Fruit fly (Drosophila melanogaster) whole organism, wandering third instar larva: ENCODE data around the gene Cdc50.

Experiments
- Abd-B ChIP-seq: fragments of >200 bp; optimal IDR thresholded peaks from 2 replicates; lab custom pipeline; 2017; ENCODE audit warnings: missing biosample characterization, missing genetic modification characterization
- CG32264 ChIP-seq: fragments of 200-800 bp; sonication (Bioruptor generic); optimal IDR thresholded peaks from 2 replicates; lab custom pipeline; 2016; ENCODE audit warnings: missing biosample characterization, missing genetic modification characterization
- CG9705 ChIP-seq: fragments of 200-800 bp; sonication (Bioruptor generic); optimal IDR thresholded peaks from 2 replicates; lab custom pipeline; 2018; ENCODE audit warnings: missing biosample characterization, mild to moderate bottlenecking, missing genetic modification characterization
- Dif ChIP-seq: fragments of 200-275, 200-300 bp; sonication (Bioruptor generic); optimal IDR thresholded peaks from 2 replicates; lab custom pipeline; 2018; ENCODE audit warnings: missing biosample characterization, missing genetic modification characterization; ENCODE audit not compliant: partially characterized antibody
- GATAd ChIP-seq: sonication (Bioruptor generic); optimal IDR thresholded peaks from 2 replicates; lab custom pipeline; 2016; ENCODE audit warnings: missing biosample characterization, missing genetic modification characterization
- HLH106 ChIP-seq: fragments of 200-800 bp; optimal IDR thresholded peaks from 3 replicates; lab custom pipeline; 2019; ENCODE audit warnings: missing biosample characterization, mild to moderate bottlenecking, missing genetic modification characterization, moderate library complexity
- Hnf4 ChIP-seq: fragments of 200-800 bp; sonication (Bioruptor generic); optimal IDR thresholded peaks from 2 replicates; lab custom pipeline; 2016; ENCODE audit warnings: missing biosample characterization, mild to moderate bottlenecking, missing genetic modification characterization
- Hr78 ChIP-seq: fragments of >200 bp; optimal IDR thresholded peaks from 2 replicates; lab custom pipeline; 2017; ENCODE audit warnings: missing biosample characterization, missing genetic modification characterization
- Hr83 ChIP-seq: fragments of 200-300 bp; sonication (Bioruptor generic); optimal IDR thresholded peaks from 2 replicates; lab custom pipeline; 2016; ENCODE audit warnings: missing biosample characterization, mild to moderate bottlenecking, missing genetic modification characterization, moderate library complexity; ENCODE audit not compliant: poor library complexity, severe bottlenecking
- Jra ChIP-seq: sonication (Bioruptor generic); optimal IDR thresholded peaks from 2 replicates; lab custom pipeline; 2016; ENCODE audit warnings: missing biosample characterization, missing genetic modification characterization
- Myc ChIP-seq: fragments of >200 bp; optimal IDR thresholded peaks from 2 replicates; lab custom pipeline; 2017
- N ChIP-seq: fragments of >200 bp; optimal IDR thresholded peaks from 2 replicates; lab custom pipeline; 2018; ENCODE audit warnings: missing biosample characterization, missing external identifiers, missing genetic modification characterization
- OdsH ChIP-seq: fragments of 200-800 bp; sonication (Bioruptor generic); optimal IDR thresholded peaks from 2 replicates; lab custom pipeline; 2016; ENCODE audit warnings: missing biosample characterization, mild to moderate bottlenecking, missing genetic modification characterization
- Rel ChIP-seq, 2 experiments: fragments of 200-800 bp; sonication (Bioruptor generic) in 1 of 2; optimal IDR thresholded peaks; 2 replicates in 1 of 2; 3 replicates in 1 of 2; lab custom pipeline; 2016 to 2019; ENCODE audit warnings: mild to moderate bottlenecking in 2 of 2, missing biosample characterization in 2 of 2, missing genetic modification characterization in 2 of 2, moderate library complexity in 1 of 2
- Sp1 ChIP-seq: fragments of 200-800 bp; sonication (Bioruptor generic); optimal IDR thresholded peaks from 3 replicates; lab custom pipeline; 2019; ENCODE audit warnings: missing biosample characterization, mild to moderate bottlenecking, missing genetic modification characterization, moderate library complexity
- Vsx2 ChIP-seq: fragments of 200-300, 225-300 bp; sonication (Bioruptor generic); optimal IDR thresholded peaks from 2 replicates; lab custom pipeline; 2018; ENCODE audit warnings: missing biosample characterization, missing genetic modification characterization; ENCODE audit not compliant: partially characterized antibody
- br ChIP-seq: fragments of 200-800 bp; sonication (Bioruptor generic); optimal IDR thresholded peaks from 2 replicates; lab custom pipeline; 2016; ENCODE audit warnings: missing biosample characterization, missing genetic modification characterization
- brk ChIP-seq: fragments of 200-800 bp; sonication (Bioruptor generic); optimal IDR thresholded peaks from 2 replicates; lab custom pipeline; 2016; ENCODE audit warnings: missing biosample characterization, mild to moderate bottlenecking, missing genetic modification characterization
- dl ChIP-seq, 2 experiments: fragments of 175-275, 200-275 bp in 1 of 2; fragments of 200-275 bp in 1 of 2; sonication (Bioruptor generic); optimal IDR thresholded peaks; lab custom pipeline; 2018; ENCODE audit warnings: mild to moderate bottlenecking in 2 of 2, missing biosample characterization in 2 of 2, missing genetic modification characterization in 2 of 2, moderate library complexity in 2 of 2; ENCODE audit not compliant: partially characterized antibody in 2 of 2, insufficient read depth in 1 of 2
- dmrt93B ChIP-seq: fragments of 200-800 bp; sonication (Bioruptor generic); optimal IDR thresholded peaks from 2 replicates; lab custom pipeline; 2018; ENCODE audit warnings: missing biosample characterization, mild to moderate bottlenecking, missing genetic modification characterization
- ey ChIP-seq: fragments of 200-800 bp; sonication (Bioruptor generic); optimal IDR thresholded peaks from 2 replicates; lab custom pipeline; 2016; ENCODE audit warnings: missing biosample characterization, missing genetic modification characterization
- foxo ChIP-seq, 2 experiments: fragments of 200-800 bp; sonication (Bioruptor generic); optimal IDR thresholded peaks; 2 replicates in 1 of 2; 3 replicates in 1 of 2; lab custom pipeline; 2016 to 2017; ENCODE audit warnings: missing biosample characterization in 2 of 2, missing genetic modification characterization in 2 of 2
- fru ChIP-seq: fragments of 200-800 bp; sonication (Bioruptor generic); optimal IDR thresholded peaks from 3 replicates; lab custom pipeline; 2016; ENCODE audit warnings: missing biosample characterization, mild to moderate bottlenecking, missing genetic modification characterization
- h ChIP-seq: fragments of 200-800 bp; sonication (Bioruptor generic); optimal IDR thresholded peaks from 3 replicates; lab custom pipeline; 2016; ENCODE audit warnings: missing biosample characterization, mild to moderate bottlenecking, missing genetic modification characterization
- jim ChIP-seq: fragments of 175-275, 200-325 bp; sonication (Bioruptor generic); optimal IDR thresholded peaks from 2 replicates; lab custom pipeline; 2016; ENCODE audit warnings: missing biosample characterization, mild to moderate bottlenecking, missing genetic modification characterization
- lola ChIP-seq: fragments of >200 bp; optimal IDR thresholded peaks from 2 replicates; lab custom pipeline; 2017; ENCODE audit warnings: missing biosample characterization, missing genetic modification characterization
- psq ChIP-seq: fragments of 200-800 bp; sonication (Bioruptor generic); optimal IDR thresholded peaks from 3 replicates; lab custom pipeline; 2017; ENCODE audit warnings: missing biosample characterization, mild to moderate bottlenecking, missing genetic modification characterization, moderate library complexity
- rgr ChIP-seq: fragments of 200-800 bp; sonication (Bioruptor generic); optimal IDR thresholded peaks from 3 replicates; lab custom pipeline; 2016; ENCODE audit warnings: missing biosample characterization, mild to moderate bottlenecking, missing genetic modification characterization
- sv ChIP-seq: fragments of 200-800 bp; sonication (Bioruptor generic); optimal IDR thresholded peaks from 3 replicates; lab custom pipeline; 2016; ENCODE audit warnings: missing biosample characterization, missing genetic modification characterization
- tai ChIP-seq: sonication (Bioruptor generic); optimal IDR thresholded peaks from 2 replicates; lab custom pipeline; 2016; ENCODE audit warnings: missing biosample characterization, missing genetic modification characterization
- usp ChIP-seq: fragments of >200 bp; optimal IDR thresholded peaks from 2 replicates; lab custom pipeline; 2017; ENCODE audit warnings: missing biosample characterization, missing genetic modification characterization
- woc ChIP-seq: sonication (Bioruptor generic); optimal IDR thresholded peaks from 2 replicates; lab custom pipeline; 2016; ENCODE audit warnings: missing biosample characterization, mild to moderate bottlenecking, missing genetic modification characterization

Cdc50 gene

dm6 chrX:16441245-16441644, at the start of gene Cdc50, which contains the start of gene rngo:
Cdc50 (minus strand) TSS chrX:16441296.
rngo (plus strand) TSS chrX:16441433.
- TF ChIP-seq CG9705 (GFP tag; lab: Kevin White, UChicago): no peak
- TF ChIP-seq OdsH (GFP tag; lab: Kevin White, UChicago): peak; percentile 9
- peak; percentile 55 for TF ChIP-seq Sp1 (GFP tag; lab: Kevin White, UChicago)
- TF ChIP-seq rgr (GFP tag; lab: Kevin White, UChicago): peak; percentile 23
- TF ChIP-seq Vsx2: no peak
- no peak for TF ChIP-seq CG32264 (GFP tag; lab: Kevin White, UChicago)
- no peak for TF ChIP-seq Hr83 (GFP tag; lab: Kevin White, UChicago)
- TF ChIP-seq HLH106 (tag; lab: Kevin White, UChicago): peak; percentile 40
- TF ChIP-seq Rel (GFP tag; optimal IDR thresholded peaks at IDR 0.05; lab: Kevin White, UChicago): no peak
- peak; percentile 80 for TF ChIP-seq Rel (tag; optimal IDR thresholded peaks at IDR 0.05; lab: Kevin White, UChicago)
- no peak for TF ChIP-seq N (GFP tag; lab: Kevin White, UChicago)
- no peak for TF ChIP-seq tai (GFP tag; lab: Kevin White, UChicago)
- peak in 1 of 2 experiments; percentile 15 for TF ChIP-seq foxo (GFP tag; optimal IDR thresholded peaks at IDR 0.05; lab: Kevin White, UChicago)
- TF ChIP-seq sv (GFP tag; lab: Kevin White, UChicago): no peak
- peak; percentile 46 for TF ChIP-seq br (GFP tag; lab: Kevin White, UChicago)
- no peak for TF ChIP-seq usp
- peak; percentile 40 for TF ChIP-seq psq (GFP tag; lab: Kevin White, UChicago)
- peak; percentile 64 for TF ChIP-seq Jra (GFP tag; lab: Kevin White, UChicago)
- peak; percentile 79 for TF ChIP-seq h (GFP tag; lab: Kevin White, UChicago)
- TF ChIP-seq, all 38 proteins: peak for 10

dm6 chrX:16484533-16484932, 43.4 kb upstream of the Cdc50 start:
- TF ChIP-seq tai (GFP tag; lab: Kevin White, UChicago) (no peak), usp (no peak), Hr83 (GFP tag; lab: Kevin White, UChicago) (no peak), fru (no peak), OdsH (GFP tag; lab: Kevin White, UChicago) (no peak), lola (GFP tag; lab: Kevin White, UChicago) (no peak), dmrt93B (GFP tag; lab: Kevin White, UChicago) (no peak), CG9705 (GFP tag; lab: Kevin White, UChicago) (no peak), psq (GFP tag; lab: Kevin White, UChicago) (no peak)

dm6 chrX:16458551-16458950, 17.5 kb upstream of the Cdc50 start:
- peak; percentile 19 for TF ChIP-seq woc (GFP tag; lab: Kevin White, UChicago)
- TF ChIP-seq Abd-B: no peak

dm6 chrX:16456582-16456981, 15.5 kb upstream of the Cdc50 start:
- TF ChIP-seq Dif (GFP tag; lab: Kevin White, UChicago) (no peak), HLH106 (tag; lab: Kevin White, UChicago) (no peak), brk (GFP tag; lab: Kevin White, UChicago) (no peak), OdsH (GFP tag; lab: Kevin White, UChicago) (no peak), CG9705 (GFP tag; lab: Kevin White, UChicago) (no peak), Hr78 (no peak), jim (GFP tag; lab: Kevin White, UChicago) (no peak), N (GFP tag; lab: Kevin White, UChicago) (no peak), Hr83 (GFP tag; lab: Kevin White, UChicago) (no peak), Sp1 (GFP tag; lab: Kevin White, UChicago) (no peak), Myc (lab: Kevin White, UChicago) (no peak), dl (GFP tag; optimal IDR thresholded peaks at IDR 0.05; lab: Kevin White, UChicago; ENCODE audit: insufficient read depth in 1 of 2, partially characterized antibody in 2 of 2) (no peak), Jra (GFP tag; lab: Kevin White, UChicago) (no peak), CG32264 (GFP tag; lab: Kevin White, UChicago) (no peak), GATAd (GFP tag; lab: Kevin White, UChicago) (no peak)

dm6 chrX:16449316-16449715, 8.2 kb upstream of the Cdc50 start:
- TF ChIP-seq foxo (GFP tag; optimal IDR thresholded peaks at IDR 0.05; lab: Kevin White, UChicago) (no peak), Sp1 (GFP tag; lab: Kevin White, UChicago) (no peak), usp (no peak), psq (GFP tag; lab: Kevin White, UChicago) (no peak), Hnf4 (no peak), Dif (GFP tag; lab: Kevin White, UChicago) (no peak), fru (no peak), Hr83 (GFP tag; lab: Kevin White, UChicago) (no peak), ey (GFP tag; lab: Kevin White, UChicago) (no peak), OdsH (GFP tag; lab: Kevin White, UChicago) (no peak), Jra (GFP tag; lab: Kevin White, UChicago) (no peak)
